Worm (Caenorhabditis elegans) whole organism, L4 larva: ENCODE data around the gene plx-2.

Experiments
- lin-13 ChIP-seq: fragments of 150-350 bp; optimal IDR thresholded peaks from 2 replicates; lab custom pipeline; 2014; ENCODE audit warnings: missing biosample characterization, missing genetic modification reagents, missing genetic modification characterization
- lin-38 ChIP-seq: fragments of 200-800 bp; sonication (Bioruptor generic); IDR thresholded peaks from 2 replicates; pipeline ENCODE4 v1.3.6; 2022; ENCODE audit warnings: missing genetic modification reagents, missing genetic modification characterization, missing compliant biosample characterization
- mdl-1 ChIP-seq, 2 experiments: fragments of 150-350 bp in 1 of 2; sonication (generic microtip) in 1 of 2; optimal IDR thresholded peaks; 2 replicates each; lab custom pipeline; 2014 to 2017; ENCODE audit warnings: missing biosample characterization in 2 of 2, missing genetic modification characterization in 2 of 2
- mxl-2 ChIP-seq: fragments of 200-800 bp; sonication (Bioruptor generic); conservative IDR thresholded peaks from 2 replicates; pipeline ENCODE4 v1.3.6; 2022; ENCODE audit warnings: missing genetic modification reagents, missing genetic modification characterization, missing compliant biosample characterization
- nhr-77 ChIP-seq: fragments of 150-350 bp; optimal IDR thresholded peaks from 2 replicates; lab custom pipeline; 2014; ENCODE audit warnings: missing biosample characterization, missing genetic modification characterization
- unc-130 ChIP-seq: sonication (generic microtip); optimal IDR thresholded peaks from 2 replicates; lab custom pipeline; 2016; ENCODE audit warnings: missing genetic modification reagents, missing genetic modification characterization, missing compliant biosample characterization
- unc-39 ChIP-seq: sonication (generic microtip); optimal IDR thresholded peaks from 2 replicates; lab custom pipeline; 2017; ENCODE audit warnings: missing biosample characterization, missing genetic modification characterization
- zag-1 ChIP-seq: fragments of 150-350 bp; optimal IDR thresholded peaks from 2 replicates; lab custom pipeline; 2014; ENCODE audit warnings: missing biosample characterization, missing genetic modification characterization

- TF ChIP-seq lin-13 (GFP tag; lab: Kevin White, UChicago) (no peak), unc-130 (GFP tag; lab: Kevin White, UChicago) (no peak), lin-38 (GFP tag; lab: Robert Waterston, UW) (no peak), mxl-2 (GFP tag; lab: Robert Waterston, UW) (no peak), nhr-77 (tag; lab: Kevin White, UChicago) (no peak), mdl-1 (tag; optimal IDR thresholded peaks at IDR 0.05; lab: Kevin White, UChicago) (no peak), unc-39 (no peak), zag-1 (tag; lab: Kevin White, UChicago) (no peak)
Observed at ce11 chrII:14437116-14437515, 12.4 kb upstream of the plx-2 start.
